Worm (Caenorhabditis elegans): ENCODE data around the gene F47D12.9.
A peak's percentile ranks its signal among the peaks of the same experiment; 100 is the strongest.

F47D12.9 gene

DNA sequence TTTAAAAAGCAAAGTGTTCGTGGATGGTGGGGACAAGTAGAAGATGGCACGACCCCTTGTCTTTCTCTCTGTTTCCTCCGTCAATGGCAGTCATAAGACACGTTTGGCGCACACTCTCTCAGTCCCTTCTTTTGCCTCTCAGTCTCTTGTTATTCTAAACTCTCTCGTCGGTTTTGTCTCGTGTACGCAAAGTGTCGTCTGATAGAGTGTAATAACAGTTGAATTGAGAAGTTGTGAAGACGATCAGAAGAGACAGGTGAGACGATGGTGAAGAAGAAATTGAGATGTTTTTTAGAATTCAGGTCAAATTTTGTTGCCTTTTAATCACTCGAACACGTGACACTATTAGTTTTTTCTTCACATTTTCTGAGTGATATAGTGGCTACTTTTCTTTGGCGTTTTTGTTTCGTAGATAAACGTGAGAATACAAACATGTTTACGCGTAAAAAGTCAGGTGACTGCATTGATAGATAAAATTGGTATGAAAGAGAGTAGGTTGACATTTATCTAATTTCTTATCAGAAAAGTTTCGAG is at the start of gene F47D12.9:
Gene F47D12.9 (minus strand): TSS at position 267 of the 534 bp plus-strand sequence.
- TF ChIP-seq hmbx-1 (tag; optimal IDR thresholded peaks at IDR 0.05): no peak
- no peak for TF ChIP-seq ama-1 (optimal IDR thresholded peaks at IDR 0.05)
- TF ChIP-seq F13C5.2 (tag; optimal IDR thresholded peaks at IDR 0.05): no peak
- no peak for TF ChIP-seq ceh-36 (tag; optimal IDR thresholded peaks at IDR 0.05)
- TF ChIP-seq aly-1 (tag; optimal IDR thresholded peaks at IDR 0.05): no peak
- no peak for TF ChIP-seq tbx-37 (GFP tag; conservative IDR thresholded peaks at IDR 0.05)
- no peak for TF ChIP-seq scrt-1 (GFP tag; IDR thresholded peaks at IDR 0.05)
- TF ChIP-seq ceh-13 (GFP tag; optimal IDR thresholded peaks at IDR 0.05): no peak
- TF ChIP-seq ets-7 (tag; optimal IDR thresholded peaks at IDR 0.05): no peak
- no peak for TF ChIP-seq sea-1 (GFP tag; conservative IDR thresholded peaks at IDR 0.05)
- no peak for TF ChIP-seq pes-1 (GFP tag; IDR thresholded peaks at IDR 0.05)

ce11 chrIII:6352459-6352858 is 49.3 kb upstream of the F47D12.9 start:
- TF ChIP-seq hmg-4 (GFP tag; optimal IDR thresholded peaks at IDR 0.05): no peak
- TF ChIP-seq sea-1 (GFP tag; conservative IDR thresholded peaks at IDR 0.05): no peak
- no peak for TF ChIP-seq ceh-36 (tag; optimal IDR thresholded peaks at IDR 0.05)
- TF ChIP-seq hnd-1 (tag; optimal IDR thresholded peaks at IDR 0.05): no peak
- no peak for TF ChIP-seq ama-1 (optimal IDR thresholded peaks at IDR 0.05)
- TF ChIP-seq ets-7 (tag; optimal IDR thresholded peaks at IDR 0.05): no peak
- TF ChIP-seq aly-1 (tag; optimal IDR thresholded peaks at IDR 0.05): no peak
- TF ChIP-seq F13C5.2 (tag; optimal IDR thresholded peaks at IDR 0.05): no peak
- no peak for TF ChIP-seq hmbx-1 (tag; optimal IDR thresholded peaks at IDR 0.05)
- TF ChIP-seq ceh-13 (GFP tag; optimal IDR thresholded peaks at IDR 0.05): no peak
- no peak for TF ChIP-seq flt-1 (GFP tag; IDR thresholded peaks at IDR 0.05)
- no peak for TF ChIP-seq scrt-1 (GFP tag; IDR thresholded peaks at IDR 0.05)
- no peak for TF ChIP-seq tra-4 (tag; optimal IDR thresholded peaks at IDR 0.05)
- TF ChIP-seq B0310.2 (tag; optimal IDR thresholded peaks at IDR 0.05): no peak
- TF ChIP-seq tbx-37 (GFP tag; conservative IDR thresholded peaks at IDR 0.05): no peak

DNA sequence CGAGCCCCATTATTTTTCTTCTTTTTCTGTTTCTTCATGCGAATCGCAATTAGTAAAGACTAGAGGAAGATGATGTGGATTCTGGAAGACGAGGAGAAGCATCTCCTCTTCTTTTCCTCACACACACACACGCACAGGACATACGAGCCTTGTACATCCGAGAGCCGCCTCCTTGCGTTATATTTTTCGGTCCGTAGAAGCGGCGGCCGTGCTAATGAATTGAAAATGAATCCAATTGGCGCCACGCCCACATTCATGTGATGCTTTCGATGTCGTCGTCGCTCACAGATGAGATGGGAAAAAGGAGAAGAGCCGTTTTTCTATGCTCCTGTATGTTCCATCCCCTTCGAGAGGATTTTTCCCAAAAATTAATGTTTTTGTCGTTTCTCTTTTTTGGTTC is 48.3 kb upstream of the F47D12.9 start:
- TF ChIP-seq B0310.2 (tag; optimal IDR thresholded peaks at IDR 0.05) (no peak), ets-7 (tag; optimal IDR thresholded peaks at IDR 0.05) (no peak), flt-1 (GFP tag; IDR thresholded peaks at IDR 0.05) (no peak), aly-1 (tag; optimal IDR thresholded peaks at IDR 0.05) (no peak), pes-1 (GFP tag; IDR thresholded peaks at IDR 0.05) (no peak), F13C5.2 (tag; optimal IDR thresholded peaks at IDR 0.05) (no peak), tbx-37 (GFP tag; conservative IDR thresholded peaks at IDR 0.05) (no peak), ceh-13 (GFP tag; optimal IDR thresholded peaks at IDR 0.05) (no peak), sea-1 (GFP tag; conservative IDR thresholded peaks at IDR 0.05) (no peak)

ce11 chrIII:6350424-6350823 is 47.2 kb upstream of the F47D12.9 start:
- TF ChIP-seq ama-1 (optimal IDR thresholded peaks at IDR 0.05) (no peak), B0310.2 (tag; optimal IDR thresholded peaks at IDR 0.05) (no peak), tbx-11 (GFP tag; IDR thresholded peaks at IDR 0.05) (no peak), hmbx-1 (tag; optimal IDR thresholded peaks at IDR 0.05) (no peak), pes-1 (GFP tag; IDR thresholded peaks at IDR 0.05) (no peak), tra-4 (tag; optimal IDR thresholded peaks at IDR 0.05) (no peak), scrt-1 (GFP tag; IDR thresholded peaks at IDR 0.05) (no peak), ceh-13 (GFP tag; optimal IDR thresholded peaks at IDR 0.05) (no peak), ceh-36 (tag; optimal IDR thresholded peaks at IDR 0.05) (no peak), hmg-4 (GFP tag; optimal IDR thresholded peaks at IDR 0.05) (no peak), F13C5.2 (tag; optimal IDR thresholded peaks at IDR 0.05) (no peak), ets-7 (tag; optimal IDR thresholded peaks at IDR 0.05) (no peak), hnd-1 (tag; optimal IDR thresholded peaks at IDR 0.05) (no peak), tbx-37 (GFP tag; conservative IDR thresholded peaks at IDR 0.05) (no peak), aly-1 (tag; optimal IDR thresholded peaks at IDR 0.05) (no peak)

DNA sequence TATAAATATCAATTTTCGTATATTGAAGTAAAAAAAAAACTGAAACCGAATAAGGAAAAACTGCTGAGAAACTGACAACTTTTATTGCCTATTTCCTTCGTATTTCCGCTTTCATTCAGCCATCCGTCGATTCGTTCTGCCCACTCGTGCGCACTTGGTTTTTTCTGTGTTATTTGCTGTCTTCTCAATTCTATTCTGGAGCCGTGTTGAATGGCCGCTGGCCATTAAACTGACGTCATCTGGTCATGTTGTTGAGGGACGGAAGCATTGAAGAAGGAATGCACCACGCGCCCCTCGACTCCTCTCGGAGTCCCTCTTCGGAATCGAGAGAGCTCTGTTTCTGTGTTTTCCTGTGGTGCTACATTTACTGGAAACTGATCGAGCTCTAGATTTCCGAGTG is 45.4 kb upstream of the F47D12.9 start:
- TF ChIP-seq tbx-37 (GFP tag; conservative IDR thresholded peaks at IDR 0.05) (no peak), ceh-36 (tag; optimal IDR thresholded peaks at IDR 0.05) (no peak), hmbx-1 (tag; optimal IDR thresholded peaks at IDR 0.05) (no peak), F13C5.2 (tag; optimal IDR thresholded peaks at IDR 0.05) (no peak), tbx-11 (GFP tag; IDR thresholded peaks at IDR 0.05) (no peak)

- no peak for TF ChIP-seq flt-1 (GFP tag; IDR thresholded peaks at IDR 0.05)
- no peak for TF ChIP-seq hmbx-1 (tag; optimal IDR thresholded peaks at IDR 0.05)
- no peak for TF ChIP-seq tra-4 (tag; optimal IDR thresholded peaks at IDR 0.05)
Measured at ce11 chrIII:6345968-6346498, 42.9 kb upstream of the F47D12.9 start, which contains the start of the genes trmt-10C.2 and C56G2.22. Gene trmt-10C.2, plus strand, starts transcription at chrIII:6346281. Gene C56G2.22, plus strand, starts transcription at chrIII:6346448.

DNA sequence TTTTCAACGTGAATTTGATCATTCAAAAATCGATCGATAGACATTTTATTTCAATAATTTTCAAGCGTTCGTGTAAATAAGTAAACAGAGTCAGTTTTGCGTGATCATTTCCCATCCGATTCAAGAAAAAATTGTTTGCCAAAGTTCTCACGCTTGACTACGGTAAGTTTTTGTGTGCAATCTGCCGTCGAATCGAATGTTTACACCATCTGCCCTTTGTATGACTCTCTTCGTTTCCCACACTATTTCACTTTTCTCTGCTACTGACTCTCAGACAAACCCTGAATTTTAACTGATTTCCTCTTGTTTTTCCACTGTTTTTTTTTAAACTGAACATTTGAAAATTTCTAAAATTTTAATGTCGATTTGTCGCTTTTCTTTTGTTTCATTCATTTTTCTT is 41.6 kb upstream of the F47D12.9 start:
- TF ChIP-seq F13C5.2 (tag; optimal IDR thresholded peaks at IDR 0.05) (peak; percentile 86), tbx-37 (GFP tag; conservative IDR thresholded peaks at IDR 0.05) (no peak), hmg-4 (GFP tag; optimal IDR thresholded peaks at IDR 0.05) (no peak)

- TF ChIP-seq tra-4 (tag; optimal IDR thresholded peaks at IDR 0.05) (no peak), F13C5.2 (tag; optimal IDR thresholded peaks at IDR 0.05) (no peak), hnd-1 (tag; optimal IDR thresholded peaks at IDR 0.05) (no peak), hmbx-1 (tag; optimal IDR thresholded peaks at IDR 0.05) (no peak), tbx-11 (GFP tag; IDR thresholded peaks at IDR 0.05) (no peak), ama-1 (optimal IDR thresholded peaks at IDR 0.05) (no peak), flt-1 (GFP tag; IDR thresholded peaks at IDR 0.05) (no peak), sea-1 (GFP tag; conservative IDR thresholded peaks at IDR 0.05) (no peak), ceh-13 (GFP tag; optimal IDR thresholded peaks at IDR 0.05) (no peak), ceh-36 (tag; optimal IDR thresholded peaks at IDR 0.05) (no peak), B0310.2 (tag; optimal IDR thresholded peaks at IDR 0.05) (no peak), scrt-1 (GFP tag; IDR thresholded peaks at IDR 0.05) (no peak), pes-1 (GFP tag; IDR thresholded peaks at IDR 0.05) (no peak)
Measured at ce11 chrIII:6343229-6343628, 40.0 kb upstream of the F47D12.9 start, which contains the start of gene C56G2.9. Gene C56G2.9, minus strand, starts transcription at chrIII:6343329.

Measured in whole organism, early embryonic.